Worm (Caenorhabditis elegans): Measurements from ENCODE around the gene srj-9.

DNA sequence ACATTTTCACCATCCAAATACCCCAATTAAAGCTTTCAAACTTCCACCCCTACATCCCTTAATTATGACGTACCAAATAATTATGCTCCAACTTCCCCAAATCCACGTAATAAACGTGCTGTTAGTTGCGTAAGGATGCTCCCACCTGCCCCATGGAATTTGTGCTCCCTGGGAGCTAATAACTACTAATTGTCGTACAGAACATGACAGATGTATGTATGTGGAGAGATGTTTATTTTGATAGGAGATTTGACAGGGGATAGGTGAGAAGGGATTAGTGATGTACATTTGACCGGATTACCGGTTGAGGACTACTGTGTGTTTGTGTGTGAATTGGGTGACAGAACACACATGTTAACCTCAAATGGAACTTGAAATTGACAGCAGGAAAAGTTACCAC lies 18.1 kb downstream of the srj-9 start:
- TF ChIP-seq nhr-11 (tag; optimal IDR thresholded peaks at IDR 0.05) = no peak
- TF ChIP-seq egl-27 (tag; optimal IDR thresholded peaks at IDR 0.05) = no peak
- TF ChIP-seq snpc-4 (tag; optimal IDR thresholded peaks at IDR 0.05) = no peak
- no peak for TF ChIP-seq efl-1 (optimal IDR thresholded peaks at IDR 0.05)
- TF ChIP-seq efl-1 (GFP tag; optimal IDR thresholded peaks at IDR 0.05 in 1 of 2) = no peak
- no peak for TF ChIP-seq aly-2 (tag; optimal IDR thresholded peaks at IDR 0.05)
- TF ChIP-seq ama-1 (optimal IDR thresholded peaks at IDR 0.05) = no peak
- TF ChIP-seq nhr-28 (tag; optimal IDR thresholded peaks at IDR 0.05) = no peak
- TF ChIP-seq ceh-90 (tag; optimal IDR thresholded peaks at IDR 0.05) = no peak
- TF ChIP-seq unc-62 (GFP tag; optimal IDR thresholded peaks at IDR 0.05) = no peak
- TF ChIP-seq snu-23 (GFP tag; optimal IDR thresholded peaks at IDR 0.05) = no peak
